Fruit fly (Drosophila melanogaster): Measurements from ENCODE around the gene Alg14.

Alg14 gene

DNA sequence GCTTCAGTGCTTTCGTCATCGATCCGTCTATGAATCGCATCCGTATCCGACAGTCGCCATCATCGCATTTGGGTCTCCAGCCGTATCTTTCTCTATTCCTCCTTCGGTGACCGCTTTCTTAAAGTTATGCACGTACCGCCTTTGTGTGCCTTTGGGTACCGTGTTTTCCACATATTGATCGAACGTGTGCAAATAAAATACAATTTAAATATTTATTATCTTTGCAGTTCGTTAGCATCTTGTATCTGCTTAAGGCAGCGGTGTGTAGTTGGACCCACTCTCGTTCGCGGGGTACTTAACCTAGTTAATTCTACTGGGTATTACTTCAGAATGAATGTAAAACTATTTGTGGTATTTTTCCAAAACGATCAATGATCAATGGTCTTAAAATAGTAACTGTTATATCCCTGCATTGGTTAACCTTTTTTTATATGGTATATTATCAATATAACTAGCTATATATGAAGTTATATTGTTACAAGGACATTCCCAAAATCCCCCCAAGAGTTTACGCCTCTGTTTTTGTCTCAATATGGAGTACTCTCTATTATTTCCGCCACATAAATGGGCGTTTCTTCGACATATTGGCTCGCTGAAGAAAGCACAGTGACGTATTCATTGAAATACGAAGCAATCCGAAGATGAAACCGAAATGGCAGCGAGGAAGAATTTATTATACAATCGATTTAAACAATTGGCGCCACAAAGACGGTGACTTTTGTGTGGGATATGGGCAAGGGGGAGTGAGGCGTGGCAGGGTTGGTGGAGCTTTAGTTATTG lies 23.8 kb downstream of the Alg14 start:
- TF ChIP-seq rn (GFP tag; IDR thresholded peaks at IDR 0.05) (no peak), CG8301 (tag; optimal IDR thresholded peaks at IDR 0.05) (no peak), CG14655 (GFP tag; optimal IDR thresholded peaks at IDR 0.05) (no peak), D1 (tag; optimal IDR thresholded peaks at IDR 0.05) (no peak), CG32121 (GFP tag; IDR thresholded peaks at IDR 0.05) (no peak), CG15710 (tag; optimal IDR thresholded peaks at IDR 0.05) (no peak), CG8159 (tag; optimal IDR thresholded peaks at IDR 0.05) (no peak), CG12605 (GFP tag; IDR thresholded peaks at IDR 0.05) (no peak), CG4496 (GFP tag; IDR thresholded peaks at IDR 0.05) (no peak), Pif1B (GFP tag; optimal IDR thresholded peaks at IDR 0.05) (no peak), CG34367 (tag; optimal IDR thresholded peaks at IDR 0.05) (no peak), CG10348 (GFP tag; IDR thresholded peaks at IDR 0.05) (no peak), Snoo (tag; optimal IDR thresholded peaks at IDR 0.05) (no peak), fd96Ca (GFP tag; IDR thresholded peaks at IDR 0.05) (no peak), Ets98B (GFP tag; IDR thresholded peaks at IDR 0.05) (no peak), EcR (GFP tag; optimal IDR thresholded peaks at IDR 0.05) (no peak)

DNA sequence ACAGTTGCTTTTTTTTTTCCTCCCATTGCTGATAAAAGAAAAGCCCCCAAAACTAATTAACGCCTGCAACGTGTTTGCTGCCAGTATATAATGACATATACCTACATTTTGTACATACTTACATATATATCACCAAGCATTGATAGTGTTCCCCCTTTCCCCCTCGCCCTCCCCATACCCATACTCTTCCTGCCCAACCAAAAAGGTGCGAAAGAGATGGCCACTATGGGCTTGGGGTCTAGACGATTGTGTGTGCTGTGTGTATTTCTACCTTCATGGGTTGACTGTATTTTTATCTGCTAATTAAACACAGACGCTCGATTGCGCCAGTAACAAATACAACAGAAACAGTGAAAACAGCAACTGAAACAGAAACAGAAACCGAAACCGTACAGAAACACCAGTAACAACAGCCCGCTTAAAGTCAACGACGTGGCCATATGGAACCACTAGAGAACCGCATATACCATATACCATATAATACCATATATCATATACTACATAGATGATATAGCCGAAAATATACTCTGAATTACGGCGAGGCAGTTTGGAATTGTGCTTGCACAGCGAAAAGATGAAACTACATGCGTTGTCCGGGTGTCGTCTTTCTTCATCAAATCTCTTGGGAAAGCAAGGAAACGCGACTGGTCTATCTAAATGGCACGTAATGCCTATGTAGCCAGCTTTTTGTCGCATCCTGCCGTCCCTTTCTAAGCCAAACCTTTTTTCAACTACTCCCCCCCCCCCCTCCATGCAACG lies 24.9 kb downstream of the Alg14 start:
- no peak for TF ChIP-seq CG9948 (tag; optimal IDR thresholded peaks at IDR 0.05)

DNA sequence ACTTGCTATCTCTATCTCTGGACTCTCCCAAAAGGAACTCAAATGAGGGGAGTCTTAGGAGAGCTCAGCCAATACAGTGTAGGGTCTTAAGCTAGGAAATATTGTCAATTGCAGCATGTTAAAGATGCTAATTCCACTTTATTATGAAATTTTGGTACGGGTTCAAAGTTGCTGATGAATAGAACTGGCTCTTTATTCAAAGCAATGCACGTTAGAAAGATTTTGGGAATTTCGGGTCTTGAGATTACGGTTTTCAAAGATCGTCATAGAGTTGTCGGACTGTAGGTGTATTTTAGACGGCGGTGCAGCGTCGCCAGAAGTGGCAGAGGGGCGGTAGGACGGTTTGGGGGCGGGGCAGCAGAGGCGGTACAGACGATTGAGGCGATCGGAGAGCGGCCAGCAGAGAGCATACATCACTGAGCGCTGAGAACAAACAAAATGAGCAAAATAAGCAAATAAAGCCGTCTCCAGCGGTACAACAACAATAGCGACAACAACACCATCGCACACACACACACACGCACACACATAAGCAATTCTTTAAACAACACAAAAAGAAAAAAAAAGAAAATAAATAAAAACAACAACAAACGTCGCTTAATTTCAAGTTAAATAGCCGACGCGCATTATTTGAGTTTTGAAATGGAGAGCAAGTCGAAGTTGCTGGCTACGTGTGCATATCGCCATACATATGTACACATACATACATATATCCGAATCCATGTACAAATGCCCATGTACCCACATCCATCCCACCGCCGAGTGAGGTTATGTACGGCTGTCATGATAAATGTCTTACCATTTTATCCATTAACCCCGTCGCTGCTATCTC lies 25.7 kb downstream of the Alg14 start:
- TF ChIP-seq CG13204 (GFP tag; optimal IDR thresholded peaks at IDR 0.05) (peak; percentile 41), CG4496 (GFP tag; IDR thresholded peaks at IDR 0.05) (no peak), CG12605 (GFP tag; IDR thresholded peaks at IDR 0.05) (0 out of 2 replicates have a peak, but pooled peaks have one; percentile 7), Pif1B (GFP tag; optimal IDR thresholded peaks at IDR 0.05) (no peak)

DNA sequence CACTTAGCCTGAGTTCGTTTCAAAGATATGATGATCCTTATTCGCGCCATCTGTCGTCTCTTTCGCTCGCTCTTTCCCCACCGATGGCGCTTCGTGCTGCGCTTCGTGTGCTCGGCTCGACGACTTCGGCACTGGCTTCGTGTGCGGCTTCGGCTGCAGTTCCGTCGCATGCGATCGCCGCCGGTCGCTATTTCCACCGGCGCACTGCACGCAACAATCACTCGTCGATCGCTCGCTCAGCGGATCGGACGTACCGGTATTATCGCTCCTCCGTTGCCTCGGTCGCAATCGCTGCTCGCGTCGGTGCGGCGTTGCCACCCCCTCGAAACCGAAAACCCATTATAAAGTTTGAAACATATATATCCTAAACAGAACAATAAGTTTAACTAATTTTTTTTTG lies 26.8 kb downstream of the Alg14 start:
- peak; percentile 48; the same call in 1 of the 2 replicates for TF ChIP-seq Ets98B (GFP tag; IDR thresholded peaks at IDR 0.05)
- TF ChIP-seq CG9948 (tag; optimal IDR thresholded peaks at IDR 0.05), result no peak
- peak; percentile 13 for TF ChIP-seq Pif1B (GFP tag; optimal IDR thresholded peaks at IDR 0.05)
- peak; percentile 13 for TF ChIP-seq CG15710 (tag; optimal IDR thresholded peaks at IDR 0.05)
- 0 out of 3 replicates have a peak, but pooled peaks have one; percentile 12 for TF ChIP-seq fd96Ca (GFP tag; IDR thresholded peaks at IDR 0.05)
- TF ChIP-seq CG8159 (tag; optimal IDR thresholded peaks at IDR 0.05), result peak; percentile 25
- peak; percentile 13 for TF ChIP-seq Snoo (tag; optimal IDR thresholded peaks at IDR 0.05)
- no peak for TF ChIP-seq CG10348 (GFP tag; IDR thresholded peaks at IDR 0.05)
- TF ChIP-seq CG34367 (tag; optimal IDR thresholded peaks at IDR 0.05), result peak; percentile 3
- TF ChIP-seq CG8301 (tag; optimal IDR thresholded peaks at IDR 0.05), result no peak
- no peak for TF ChIP-seq CG12605 (GFP tag; IDR thresholded peaks at IDR 0.05)
- TF ChIP-seq CG4496 (GFP tag; IDR thresholded peaks at IDR 0.05), result peak; percentile 87
- peak; percentile 52 for TF ChIP-seq CG13204 (GFP tag; optimal IDR thresholded peaks at IDR 0.05)
- TF ChIP-seq Pif1A (GFP tag; optimal IDR thresholded peaks at IDR 0.05), result peak; percentile 51

DNA sequence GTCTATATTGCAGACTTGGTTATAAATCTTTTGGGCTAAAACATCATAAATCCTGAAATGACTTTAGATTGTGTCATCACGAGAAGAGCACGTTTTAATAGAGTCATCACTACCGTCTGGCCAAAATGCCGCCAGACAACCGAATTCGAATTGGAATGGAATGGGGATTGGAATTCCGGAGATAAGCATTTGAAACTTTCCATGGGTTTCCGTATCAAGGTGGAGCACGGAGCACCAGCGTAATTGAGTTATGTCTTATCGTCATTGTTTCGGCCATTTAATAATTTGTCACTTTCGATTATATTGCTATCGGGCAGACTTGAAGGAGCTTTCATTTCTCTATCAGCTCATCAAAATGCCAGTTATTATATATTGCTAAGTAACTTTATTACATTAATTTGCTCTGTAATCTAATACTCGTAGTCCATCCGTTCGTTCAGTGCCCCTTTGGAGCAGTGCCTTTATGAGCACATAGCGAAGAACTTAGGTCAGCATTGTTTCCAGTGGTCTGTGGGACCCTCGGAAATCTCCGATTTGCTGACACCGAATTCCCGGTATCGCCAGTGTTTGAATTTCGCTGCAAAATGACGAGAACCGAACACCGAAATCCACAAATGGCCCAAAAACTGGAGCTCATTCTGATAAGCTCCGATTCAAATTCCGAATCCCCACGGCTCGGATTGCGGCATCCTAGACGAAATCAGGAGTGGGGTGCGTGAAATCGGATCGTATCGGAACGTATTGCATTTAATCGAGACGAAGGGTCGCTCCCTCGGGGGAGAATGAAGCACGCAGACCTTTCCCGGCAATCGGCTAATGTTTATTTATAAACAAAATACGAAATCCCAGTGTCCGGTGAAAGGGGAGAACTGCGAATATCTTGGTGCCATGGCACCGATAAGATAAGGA lies 28.3 kb downstream of the Alg14 start:
- TF ChIP-seq CG15710 (tag; optimal IDR thresholded peaks at IDR 0.05) (no peak), EcR (GFP tag; optimal IDR thresholded peaks at IDR 0.05) (no peak), D1 (tag; optimal IDR thresholded peaks at IDR 0.05) (no peak), CG10348 (GFP tag; IDR thresholded peaks at IDR 0.05) (no peak), CG9948 (tag; optimal IDR thresholded peaks at IDR 0.05) (no peak), Ets98B (GFP tag; IDR thresholded peaks at IDR 0.05) (no peak), CG12605 (GFP tag; IDR thresholded peaks at IDR 0.05) (no peak), CG13204 (GFP tag; optimal IDR thresholded peaks at IDR 0.05) (no peak), CG4496 (GFP tag; IDR thresholded peaks at IDR 0.05) (no peak), gl (tag; optimal IDR thresholded peaks at IDR 0.05) (no peak)
